Fruit fly (Drosophila melanogaster) whole organism, embryonic: ENCODE data around the gene HipHop.

Source experiments
- Ada2b ChIP-seq: fragments of 200-800 bp; sonication (Bioruptor generic); IDR thresholded peaks from 2 replicates; pipeline ENCODE4 v1.3.6; 2022; ENCODE audit warnings: missing biosample characterization, missing genetic modification characterization
- Asciz ChIP-seq: fragments of 200-800 bp; sonication (Bioruptor generic); optimal IDR thresholded peaks from 2 replicates; lab custom pipeline; 2017; ENCODE audit warnings: missing biosample characterization, mild to moderate bottlenecking, missing genetic modification characterization, missing genetic modification reagents
- Atf3 ChIP-seq: fragments of 200-800 bp; sonication (Bioruptor generic); optimal IDR thresholded peaks from 3 replicates; lab custom pipeline; 2016; ENCODE audit warnings: missing biosample characterization, missing genetic modification characterization
- Atf6 ChIP-seq: fragments of 200-800 bp; sonication (Bioruptor generic); IDR thresholded peaks from 2 replicates; pipeline ENCODE4 v1.3.6; 2022; ENCODE audit warnings: missing biosample characterization, missing genetic modification characterization
- Blimp-1 ChIP-seq: fragments of 200-800 bp; sonication (Bioruptor generic); optimal IDR thresholded peaks from 3 replicates; lab custom pipeline; 2018; ENCODE audit warnings: missing biosample characterization, missing genetic modification characterization, mild to moderate bottlenecking, moderate library complexity, missing genetic modification reagents
- CG10462 ChIP-seq: fragments of 200-800 bp; sonication (Bioruptor generic); optimal IDR thresholded peaks from 2 replicates; lab custom pipeline; 2016; ENCODE audit warnings: missing biosample characterization, missing genetic modification characterization
- CG11085 ChIP-seq: fragments of 200-800 bp; sonication (Bioruptor generic); IDR thresholded peaks from 2 replicates; pipeline ENCODE4 v1.3.6; 2022; ENCODE audit warnings: missing biosample characterization, missing genetic modification characterization
- CG13624 ChIP-seq: fragments of 200-800 bp; sonication (Bioruptor generic); optimal IDR thresholded peaks from 2 replicates; lab custom pipeline; 2016; ENCODE audit warnings: missing biosample characterization, missing genetic modification characterization
- CG17361 ChIP-seq: fragments of 200-800 bp; sonication (Bioruptor generic); IDR thresholded peaks from 3 replicates; pipeline ENCODE4 v1.3.6; 2022; ENCODE audit warnings: missing biosample characterization, missing genetic modification characterization
- CG2116 ChIP-seq: fragments of 200-800 bp; sonication (Bioruptor generic); optimal IDR thresholded peaks from 3 replicates; lab custom pipeline; 2018; ENCODE audit warnings: missing biosample characterization, mild to moderate bottlenecking, missing genetic modification characterization
- CG2129 ChIP-seq: fragments of 200-800 bp; sonication (Bioruptor generic); IDR thresholded peaks from 2 replicates; pipeline ENCODE4 v1.3.6; 2022; ENCODE audit warnings: missing biosample characterization, missing genetic modification characterization; ENCODE audit not compliant: partially characterized antibody
- CG6791 ChIP-seq: fragments of 200-800 bp; sonication (Bioruptor generic); IDR thresholded peaks from 3 replicates; pipeline ENCODE4 v1.3.6; 2022; ENCODE audit warnings: missing biosample characterization, missing genetic modification characterization; ENCODE audit not compliant: partially characterized antibody
- CG6813 ChIP-seq: fragments of 200-800 bp; sonication (Bioruptor generic); optimal IDR thresholded peaks from 2 replicates; lab custom pipeline; 2017; ENCODE audit warnings: missing biosample characterization, missing genetic modification characterization, mild to moderate bottlenecking, moderate library complexity, missing genetic modification reagents
- CG7745 ChIP-seq: fragments of 200-800 bp; sonication (Bioruptor generic); optimal IDR thresholded peaks from 2 replicates; lab custom pipeline; 2018; ENCODE audit warnings: missing biosample characterization, mild to moderate bottlenecking, missing genetic modification characterization, moderate library complexity
- Dip3 ChIP-seq: fragments of 200-800 bp; sonication (Bioruptor generic); optimal IDR thresholded peaks from 3 replicates; lab custom pipeline; 2016; ENCODE audit warnings: missing biosample characterization, missing genetic modification characterization
- Hr78 ChIP-seq, 2 experiments: fragments of 200-800 bp in 1 of 2; fragments of >200 bp in 1 of 2; sonication (Bioruptor generic) in 1 of 2; optimal IDR thresholded peaks; 2 replicates each; lab custom pipeline; 2017 to 2019; ENCODE audit warnings: missing biosample characterization in 2 of 2, missing genetic modification characterization in 2 of 2, mild to moderate bottlenecking in 1 of 2, moderate library complexity in 1 of 2
- Pdp1 ChIP-seq, 2 experiments: fragments of 200-800 bp; sonication (Bioruptor generic); optimal IDR thresholded peaks; 3 replicates each; lab custom pipeline; 2016; ENCODE audit warnings: missing biosample characterization in 2 of 2, missing genetic modification characterization in 2 of 2, mild to moderate bottlenecking in 1 of 2, moderate library complexity in 1 of 2
- Ptx1 ChIP-seq: fragments of 200-800 bp; sonication (Bioruptor generic); IDR thresholded peaks from 2 replicates; pipeline ENCODE4 v1.3.6; 2022; ENCODE audit warnings: missing biosample characterization, missing genetic modification characterization
- bab2 ChIP-seq: fragments of 200-800 bp; sonication (Bioruptor generic); optimal IDR thresholded peaks from 2 replicates; lab custom pipeline; 2016; ENCODE audit warnings: missing biosample characterization, missing genetic modification characterization
- crc ChIP-seq: fragments of 200-800 bp; sonication (Bioruptor generic); optimal IDR thresholded peaks from 2 replicates; lab custom pipeline; 2016; ENCODE audit warnings: missing biosample characterization, missing genetic modification characterization
- dmrt11E ChIP-seq: fragments of 200-800 bp; sonication (Bioruptor generic); optimal IDR thresholded peaks from 3 replicates; lab custom pipeline; 2018; ENCODE audit warnings: missing biosample characterization, mild to moderate bottlenecking, missing genetic modification characterization, moderate library complexity
- dpn ChIP-seq, 2 experiments: fragments of 200-800 bp; sonication (Bioruptor generic); optimal IDR thresholded peaks; 3 replicates each; lab custom pipeline; 2016; ENCODE audit warnings: missing biosample characterization in 2 of 2, missing genetic modification characterization in 2 of 2
- eve ChIP-seq, 2 experiments: fragments of >200 bp; optimal IDR thresholded peaks; 2 replicates each; lab custom pipeline; 2017; ENCODE audit warnings: missing biosample characterization in 2 of 2, missing genetic modification characterization in 2 of 2
- ftz-f1 ChIP-seq: fragments of 200-800 bp; sonication (Bioruptor generic); optimal IDR thresholded peaks from 2 replicates; lab custom pipeline; 2016; ENCODE audit warnings: missing biosample characterization, missing genetic modification characterization
- fu2 ChIP-seq: fragments of 200-800 bp; sonication (Bioruptor generic); optimal IDR thresholded peaks from 2 replicates; lab custom pipeline; 2016; ENCODE audit warnings: missing biosample characterization, missing genetic modification characterization
- grn ChIP-seq: fragments of 200-800 bp; sonication (Bioruptor generic); optimal IDR thresholded peaks from 3 replicates; lab custom pipeline; 2017; ENCODE audit warnings: missing biosample characterization, missing genetic modification characterization
- ind ChIP-seq: fragments of 200-800 bp; sonication (Bioruptor generic); optimal IDR thresholded peaks from 3 replicates; lab custom pipeline; 2016; ENCODE audit warnings: missing biosample characterization, missing genetic modification characterization
- mam ChIP-seq: fragments of 200-800 bp; sonication (Bioruptor generic); optimal IDR thresholded peaks from 3 replicates; lab custom pipeline; 2016; ENCODE audit warnings: missing biosample characterization, missing genetic modification characterization
- nom ChIP-seq: fragments of 200-800 bp; sonication (Bioruptor generic); optimal IDR thresholded peaks from 2 replicates; lab custom pipeline; 2017; ENCODE audit warnings: missing biosample characterization, missing genetic modification characterization, mild to moderate bottlenecking, moderate library complexity, missing genetic modification reagents
- sd ChIP-seq: fragments of 200-800 bp; sonication (Bioruptor generic); optimal IDR thresholded peaks from 3 replicates; lab custom pipeline; 2018; ENCODE audit warnings: missing biosample characterization, mild to moderate bottlenecking, missing genetic modification characterization, moderate library complexity
- sens ChIP-seq: fragments of 200-800 bp; sonication (Bioruptor generic); peaks from one replicate; lab custom pipeline; 2016; ENCODE audit warnings: missing biosample characterization, missing genetic modification characterization
- sob ChIP-seq: fragments of 200-800 bp; sonication (Bioruptor generic); IDR thresholded peaks from 2 replicates; pipeline ENCODE4 v1.3.6; 2022; ENCODE audit warnings: missing biosample characterization, missing genetic modification characterization
- stc ChIP-seq: fragments of 200-800 bp; sonication (Bioruptor generic); IDR thresholded peaks from 2 replicates; pipeline ENCODE4 v1.3.6; 2022; ENCODE audit warnings: missing biosample characterization, missing genetic modification characterization
- tio ChIP-seq: fragments of 200-800 bp; sonication (Bioruptor generic); optimal IDR thresholded peaks from 2 replicates; lab custom pipeline; 2017; ENCODE audit warnings: missing biosample characterization, missing genetic modification characterization, inconsistent platforms

Gene HipHop

dm6 chr3L:18822450-18823220 is 1.7 kb downstream of the HipHop start, which contains the start of gene Cat (continued):
- TF ChIP-seq CG13624 (GFP tag; lab: Kevin White, UChicago) (peak; percentile 42), dpn (GFP tag; optimal IDR thresholded peaks at IDR 0.05; lab: Kevin White, UChicago) (peak; percentile 21 to 53), Asciz (GFP tag; lab: Kevin White, UChicago) (peak; percentile 0), CG2129 (GFP tag; lab: Robert Waterston, UW) (peak; percentile 87), Dip3 (GFP tag; lab: Kevin White, UChicago) (no peak), Ptx1 (GFP tag; lab: Robert Waterston, UW) (no peak), stc (GFP tag; lab: Robert Waterston, UW) (no peak), bab2 (GFP tag; lab: Kevin White, UChicago) (peak; percentile 2), CG11085 (GFP tag; lab: Robert Waterston, UW) (no peak), crc (GFP tag; lab: Kevin White, UChicago) (no peak), Ada2b (GFP tag; lab: Robert Waterston, UW) (peak; percentile 48), CG17361 (GFP tag; lab: Robert Waterston, UW) (peak; percentile 58; the same call in 2 of the 3 replicates), CG10462 (no peak), ftz-f1 (peak; percentile 73), ind (peak; percentile 45)

- TF ChIP-seq sens (GFP tag; lab: Kevin White, UChicago) (peak; percentile 20), sob (no peak), Atf3 (GFP tag; lab: Kevin White, UChicago) (no peak), Blimp-1 (GFP tag; lab: Kevin White, UChicago) (peak; percentile 32), eve (GFP tag; optimal IDR thresholded peaks at IDR 0.05; lab: Kevin White, UChicago) (peak in 1 of 2 experiments; percentile 63), CG6791 (GFP tag; lab: Robert Waterston, UW) (no peak), Hr78 (GFP tag; optimal IDR thresholded peaks at IDR 0.05; lab: Kevin White, UChicago) (peak in 1 of 2 experiments; percentile 67)
- TF ChIP-seq, all 482 proteins: peak for 4
Observed at dm6 chr3L:18823221-18823514, 2.2 kb downstream of the HipHop start.

dm6 chr3L:18823870-18824561 is 3.0 kb downstream of the HipHop start:
- no peak for TF ChIP-seq CG7745 (tag; lab: Kevin White, UChicago)
- no peak for TF ChIP-seq tio
- peak in 1 of 2 experiments; percentile 71 for TF ChIP-seq Pdp1 (GFP tag; optimal IDR thresholded peaks at IDR 0.05; lab: Kevin White, UChicago)
- TF ChIP-seq fu2 (GFP tag; lab: Kevin White, UChicago) = no peak
- TF ChIP-seq, all 482 proteins: peak for 1

- no peak for TF ChIP-seq sd (tag; lab: Kevin White, UChicago)
- no peak for TF ChIP-seq Atf6 (GFP tag; lab: Robert Waterston, UW)
- no peak for TF ChIP-seq mam (GFP tag; lab: Kevin White, UChicago)
- TF ChIP-seq CG6813 = no peak
- no peak for TF ChIP-seq tio
- no peak for TF ChIP-seq CG2116 (GFP tag; lab: Kevin White, UChicago)
- TF ChIP-seq grn (GFP tag; lab: Kevin White, UChicago) = peak; percentile 13
- TF ChIP-seq dmrt11E (tag; lab: Kevin White, UChicago) = no peak
- peak; percentile 57 for TF ChIP-seq nom (GFP tag; lab: Kevin White, UChicago)
Observed at dm6 chr3L:18824851-18825250, 3.9 kb downstream of the HipHop start.
